Fruit fly (Drosophila melanogaster): ENCODE data around the gene CG4502.
A peak's percentile ranks its signal among the peaks of the same experiment; 100 is the strongest.

CG4502 gene

DNA sequence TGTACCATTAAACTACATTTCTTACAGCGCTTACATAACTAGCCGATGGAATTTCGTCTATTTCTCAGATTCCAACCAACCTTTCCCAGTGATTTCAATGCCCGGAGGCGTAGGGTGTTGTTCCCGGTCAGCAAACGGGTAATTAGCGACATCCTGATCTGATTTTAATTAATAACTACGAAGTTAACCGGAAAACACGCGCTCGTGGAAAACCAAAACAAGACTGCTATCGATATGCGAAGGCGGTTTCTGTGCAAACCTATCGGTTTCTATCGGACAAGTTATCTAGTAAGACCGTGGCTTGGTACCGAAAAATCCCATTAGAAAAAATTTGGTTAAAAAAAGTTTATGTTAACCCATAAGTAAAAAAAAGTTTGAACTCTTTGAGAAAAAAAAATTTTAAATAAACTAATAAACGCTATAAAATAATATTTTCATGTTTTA, 18.8 kb upstream of the CG4502 start, which contains the start of gene mEFG1 (continued):
- TF ChIP-seq CG32767 (GFP tag; IDR thresholded peaks at IDR 0.05), result no peak
- TF ChIP-seq CG13424 (tag; optimal IDR thresholded peaks at IDR 0.05), result no peak
- TF ChIP-seq Dp (GFP tag; optimal IDR thresholded peaks at IDR 0.05), result peak; percentile 70
- TF ChIP-seq Antp (GFP tag; optimal IDR thresholded peaks at IDR 0.05), result no peak
- peak; percentile 12 for TF ChIP-seq Sin3A (optimal IDR thresholded peaks at IDR 0.05)
- peak; percentile 19 for TF ChIP-seq phol (tag; optimal IDR thresholded peaks at IDR 0.05)

DNA sequence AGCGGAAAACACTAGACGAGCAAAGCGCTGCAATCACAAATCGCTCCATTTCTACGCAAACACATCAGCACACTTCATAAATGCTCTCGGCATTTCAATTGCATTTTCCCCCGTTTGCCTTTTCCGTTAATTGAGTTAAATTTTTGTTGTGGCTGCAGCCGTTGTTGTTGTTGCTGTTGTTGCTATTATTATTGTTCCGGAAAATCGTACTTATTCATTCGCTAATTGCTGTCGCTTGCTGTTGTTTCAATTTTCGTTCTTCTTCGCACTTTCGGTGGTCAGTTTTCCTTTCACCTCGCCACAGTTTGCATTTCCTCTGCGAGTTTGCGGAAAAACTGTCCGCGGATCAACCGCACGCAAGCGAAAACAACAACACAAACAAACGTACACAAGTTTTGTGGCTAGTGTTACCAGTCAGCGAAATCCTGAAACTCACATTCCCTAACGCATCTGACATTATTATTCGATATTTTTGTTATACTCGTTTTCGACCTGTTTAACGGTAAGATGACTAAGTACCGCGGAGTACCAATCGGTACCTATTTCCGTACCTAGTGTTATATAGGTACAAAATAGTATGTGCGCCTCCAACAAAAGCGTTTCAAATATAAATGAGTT, 15.7 kb upstream of the CG4502 start, which contains the start of gene CG13784:
TSS of gene CG13784 (minus strand) at position 384 of the 618 bp plus-strand sequence.
- TF ChIP-seq CG10959 (GFP tag; IDR thresholded peaks at IDR 0.05) (no peak), Sin3A (optimal IDR thresholded peaks at IDR 0.05) (peak; percentile 22), CG5953 (GFP tag; IDR thresholded peaks at IDR 0.05) (no peak), CG8765 (GFP tag; IDR thresholded peaks at IDR 0.05) (peak; percentile 26; the same call in 1 of the 2 replicates), pros (GFP tag; optimal IDR thresholded peaks at IDR 0.05) (no peak), CG4404 (GFP tag; IDR thresholded peaks at IDR 0.05) (no peak), MBD-R2 (GFP tag; IDR thresholded peaks at IDR 0.05) (peak; percentile 48), BEAF-32 (GFP tag; optimal IDR thresholded peaks at IDR 0.05) (peak; percentile 78), CG8290 (GFP tag; optimal IDR thresholded peaks at IDR 0.05) (peak; percentile 62), CG8290 (tag; optimal IDR thresholded peaks at IDR 0.05) (peak; percentile 27 to 94), tx (GFP tag; optimal IDR thresholded peaks at IDR 0.05) (no peak), CG15011 (GFP tag; optimal IDR thresholded peaks at IDR 0.05) (no peak), Drgx (GFP tag; IDR thresholded peaks at IDR 0.05) (peak; percentile 45; the same call in 1 of the 2 replicates), HmgZ (tag; optimal IDR thresholded peaks at IDR 0.05) (peak; percentile 85), CG18619 (GFP tag; optimal IDR thresholded peaks at IDR 0.05) (peak; percentile 39), Max (GFP tag; optimal IDR thresholded peaks at IDR 0.05) (peak; percentile 37), HLH3B (GFP tag; IDR thresholded peaks at IDR 0.05) (no peak), Fer2 (tag; optimal IDR thresholded peaks at IDR 0.05) (no peak), Hey (tag; optimal IDR thresholded peaks at IDR 0.05) (no peak), vfl (GFP tag; optimal IDR thresholded peaks at IDR 0.05) (peak; percentile 7), jumu (GFP tag; optimal IDR thresholded peaks at IDR 0.05) (no peak), Oaz (GFP tag; IDR thresholded peaks at IDR 0.05) (no peak), fd102C (GFP tag; optimal IDR thresholded peaks at IDR 0.05) (no peak), Doc2 (GFP tag; IDR thresholded peaks at IDR 0.05) (no peak), z (GFP tag; IDR thresholded peaks at IDR 0.05) (no peak), CG4617 (GFP tag; optimal IDR thresholded peaks at IDR 0.05; ENCODE audit: borderline replicate concordance) (no peak), Ets65A (GFP tag) (peak; percentile 94), CG16815 (GFP tag; optimal IDR thresholded peaks at IDR 0.05) (no peak), CG8944 (GFP tag; optimal IDR thresholded peaks at IDR 0.05) (no peak), cato (GFP tag; optimal IDR thresholded peaks at IDR 0.05; ENCODE audit: borderline replicate concordance) (no peak), CG15073 (GFP tag; optimal IDR thresholded peaks at IDR 0.05) (no peak), abd-A (tag; optimal IDR thresholded peaks at IDR 0.05) (no peak), CG18476 (GFP tag; optimal IDR thresholded peaks at IDR 0.05) (no peak), CG4328 (GFP tag; optimal IDR thresholded peaks at IDR 0.05) (no peak), Eip74EF (GFP tag; optimal IDR thresholded peaks at IDR 0.05) (peak in 1 of 2 experiments; percentile 32), CG16863 (GFP tag; optimal IDR thresholded peaks at IDR 0.05) (no peak), PHDP (tag; optimal IDR thresholded peaks at IDR 0.05) (peak; percentile 35), Rfx (GFP tag; IDR thresholded peaks at IDR 0.05) (peak; percentile 61; the same call in 1 of the 2 replicates), CG6272 (GFP tag; IDR thresholded peaks at IDR 0.05) (no peak), tgo (GFP tag; IDR thresholded peaks at IDR 0.05) (no peak), Meics (GFP tag; optimal IDR thresholded peaks at IDR 0.05) (peak; percentile 26), B-H2 (GFP tag; optimal IDR thresholded peaks at IDR 0.05) (peak; percentile 57), pb (GFP tag; optimal IDR thresholded peaks at IDR 0.05) (peak; percentile 0), Dip2 (GFP tag; IDR thresholded peaks at IDR 0.05) (no peak), Fer1 (GFP tag; optimal IDR thresholded peaks at IDR 0.05) (peak; percentile 50)
